Worm (Caenorhabditis elegans): ENCODE measurements around the gene dmd-7.

DNA sequence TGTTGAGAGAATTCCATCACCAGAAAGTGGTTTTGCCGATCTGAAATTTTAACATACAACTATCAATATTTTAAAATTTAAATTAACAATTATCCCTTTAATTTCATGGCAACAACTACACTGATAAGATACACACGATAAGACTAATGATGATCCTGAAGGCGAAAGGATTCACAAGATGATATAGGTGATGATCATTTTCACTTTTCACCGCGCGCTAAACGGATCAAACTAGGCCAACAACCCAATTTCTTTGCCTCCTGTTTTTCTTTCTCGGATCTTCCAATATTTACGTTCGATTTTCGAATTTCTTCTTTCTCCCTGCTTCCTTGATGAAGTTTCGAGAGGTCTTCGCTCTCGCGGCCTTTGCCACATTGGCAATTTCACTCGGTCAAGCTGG is 12.4 kb downstream of the dmd-7 start, which contains the start of gene K08B12.1:
- TF ChIP-seq Y105C5A.15 (GFP tag; IDR thresholded peaks at IDR 0.05): no peak
- no peak for TF ChIP-seq pha-4 (GFP tag; IDR thresholded peaks at IDR 0.05)
- TF ChIP-seq pha-4 (tag; optimal IDR thresholded peaks at IDR 0.05): no peak
- TF ChIP-seq unc-39 (tag; optimal IDR thresholded peaks at IDR 0.05): no peak
- no peak for TF ChIP-seq nhr-48 (tag; optimal IDR thresholded peaks at IDR 0.05)
- no peak for TF ChIP-seq snpc-4 (tag; optimal IDR thresholded peaks at IDR 0.05)
- no peak for TF ChIP-seq lin-15B (tag; optimal IDR thresholded peaks at IDR 0.05)
- no peak for TF ChIP-seq nhr-11 (tag; optimal IDR thresholded peaks at IDR 0.05)
- no peak for TF ChIP-seq mes-2 (tag; optimal IDR thresholded peaks at IDR 0.05; ENCODE audit: poor library complexity, severe bottlenecking)
- no peak for TF ChIP-seq tag-97 (GFP tag; IDR thresholded peaks at IDR 0.05)
- no peak for TF ChIP-seq aly-2 (tag; optimal IDR thresholded peaks at IDR 0.05)
